Fruit fly (Drosophila melanogaster) S2 (cell line): ENCODE data around the gene CG17597.

ENCODE experiments used
- CG8478 ChIP-seq: fragments of >200 bp; optimal IDR thresholded peaks from 2 replicates; lab custom pipeline; 2018
- CTCF ChIP-seq, 2 experiments: fragments of >200 bp; optimal IDR thresholded peaks; 2 replicates each; lab custom pipeline; 2018

Gene CG17597

dm6 chr2L:18844917-18845509, 14.1 kb upstream of the CG17597 start, which contains the start of gene CG17321:
Gene CG17321 (plus strand): TSS chr2L:18845184.
- no peak for TF ChIP-seq CTCF (optimal IDR thresholded peaks at IDR 0.05; lab: Kevin White, UChicago)
- no peak for TF ChIP-seq CG8478 (lab: Kevin White, UChicago)

dm6 chr2L:18844479-18844878, 13.5 kb upstream of the CG17597 start, which contains the start of gene CG33120:
Gene CG33120 (minus strand): TSS chr2L:18844579.
- no peak for TF ChIP-seq CTCF (optimal IDR thresholded peaks at IDR 0.05; lab: Kevin White, UChicago)
- no peak for TF ChIP-seq CG8478 (lab: Kevin White, UChicago)

dm6 chr2L:18843560-18843959, 12.6 kb upstream of the CG17597 start:
- TF ChIP-seq CG8478 (lab: Kevin White, UChicago) (no peak), CTCF (optimal IDR thresholded peaks at IDR 0.05; lab: Kevin White, UChicago) (no peak)

dm6 chr2L:18841210-18841609, 10.3 kb upstream of the CG17597 start, which contains the start of gene CG31752:
Gene CG31752 (minus strand): TSS chr2L:18841310.
- TF ChIP-seq CG8478 (lab: Kevin White, UChicago) (no peak), CTCF (optimal IDR thresholded peaks at IDR 0.05; lab: Kevin White, UChicago) (no peak)

dm6 chr2L:18839143-18839872, 8.4 kb upstream of the CG17597 start, which contains the start of gene CG10600:
Gene CG10600 (minus strand): TSS chr2L:18839679.
- peak; percentile 99 for TF ChIP-seq CTCF (optimal IDR thresholded peaks at IDR 0.05; lab: Kevin White, UChicago)
- no peak for TF ChIP-seq CG8478 (lab: Kevin White, UChicago)

dm6 chr2L:18834525-18834924, 3.6 kb upstream of the CG17597 start:
- no peak for TF ChIP-seq CTCF (optimal IDR thresholded peaks at IDR 0.05; lab: Kevin White, UChicago)
- no peak for TF ChIP-seq CG8478 (lab: Kevin White, UChicago)

dm6 chr2L:18826496-18827008, 4.4 kb downstream of the CG17597 start, which contains the start of gene Ugt36E1:
Gene Ugt36E1 (plus strand): TSS chr2L:18826770.
- no peak for TF ChIP-seq CG8478 (lab: Kevin White, UChicago)
- TF ChIP-seq CTCF (optimal IDR thresholded peaks at IDR 0.05; lab: Kevin White, UChicago), result no peak

dm6 chr2L:18823243-18823803, 7.6 kb downstream of the CG17597 start, which contains the start of gene Ugt36D1:
Gene Ugt36D1 (plus strand): TSS chr2L:18823548.
- no peak for TF ChIP-seq CG8478 (lab: Kevin White, UChicago)
- no peak for TF ChIP-seq CTCF (optimal IDR thresholded peaks at IDR 0.05; lab: Kevin White, UChicago)

dm6 chr2L:18822805-18823204, 8.1 kb downstream of the CG17597 start:
- no peak for TF ChIP-seq CG8478 (lab: Kevin White, UChicago)
- no peak for TF ChIP-seq CTCF (optimal IDR thresholded peaks at IDR 0.05; lab: Kevin White, UChicago)

dm6 chr2L:18819044-18819443, 11.9 kb downstream of the CG17597 start, which contains the start of gene Ugt36F1:
Gene Ugt36F1 (plus strand): TSS chr2L:18819344.
- TF ChIP-seq CTCF (optimal IDR thresholded peaks at IDR 0.05; lab: Kevin White, UChicago), result no peak

- TF ChIP-seq CTCF (optimal IDR thresholded peaks at IDR 0.05; lab: Kevin White, UChicago) (peak; percentile 1 to 13), CG8478 (lab: Kevin White, UChicago) (no peak)
Measured at dm6 chr2L:18818397-18818796, 12.6 kb downstream of the CG17597 start.

dm6 chr2L:18815194-18815593, 15.8 kb downstream of the CG17597 start:
- TF ChIP-seq CTCF (optimal IDR thresholded peaks at IDR 0.05; lab: Kevin White, UChicago) (no peak), CG8478 (lab: Kevin White, UChicago) (no peak)

- TF ChIP-seq CG8478 (lab: Kevin White, UChicago) (no peak), CTCF (optimal IDR thresholded peaks at IDR 0.05; lab: Kevin White, UChicago) (no peak)
Measured at dm6 chr2L:18812755-18813154, 18.2 kb downstream of the CG17597 start.

dm6 chr2L:18812348-18812747, 18.6 kb downstream of the CG17597 start, which contains the start of the genes CG17325 and CG42305:
Gene CG17325 (plus strand): TSS chr2L:18812648.
Gene CG42305 (plus strand): TSS chr2L:18812648.
- TF ChIP-seq CTCF (optimal IDR thresholded peaks at IDR 0.05; lab: Kevin White, UChicago) (no peak), CG8478 (lab: Kevin White, UChicago) (no peak)
